Fruit fly (Drosophila melanogaster): ENCODE data around the gene CG31274.

CG31274 gene

DNA sequence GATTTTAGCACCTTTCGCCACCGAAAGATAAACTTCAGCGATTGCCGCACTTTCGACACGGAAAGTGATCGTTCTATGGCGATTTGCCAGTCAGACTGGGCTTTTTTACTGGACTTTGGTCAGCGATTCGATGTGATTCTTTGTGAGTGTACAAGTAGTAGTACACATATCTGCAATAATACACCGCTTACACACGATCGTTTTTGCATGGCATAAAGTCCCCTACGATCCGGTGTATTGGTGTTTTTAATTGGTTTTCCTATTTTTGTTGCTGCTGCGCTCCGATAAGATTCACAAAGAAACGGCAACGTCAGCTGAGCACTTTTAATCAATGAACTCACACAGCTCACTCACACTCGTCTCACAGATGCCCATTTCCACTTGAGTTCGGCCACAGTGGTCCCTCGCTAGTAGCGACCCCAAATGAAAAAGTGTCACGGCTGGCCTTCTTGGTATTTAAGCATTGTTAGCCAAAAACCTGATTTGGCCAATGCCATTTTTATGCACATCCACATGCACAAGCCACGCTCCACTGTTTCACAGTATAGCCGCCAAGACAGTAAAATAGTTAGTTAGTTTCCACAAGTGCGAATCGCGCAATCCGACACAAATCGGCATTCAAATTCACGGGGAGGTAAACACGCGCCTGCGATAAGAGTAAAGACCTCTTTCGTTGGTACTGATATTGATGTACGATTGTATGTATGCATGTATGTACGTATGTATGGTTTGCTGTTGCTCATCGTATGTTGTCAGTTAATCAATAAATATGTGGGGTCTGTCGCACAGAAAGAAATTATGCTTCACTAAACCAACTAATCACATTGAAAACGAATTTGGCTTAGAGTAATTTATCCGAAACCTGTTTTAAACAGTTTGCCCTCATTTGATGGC lies 6.4 kb upstream of the CG31274 start (continued):
- peak; percentile 89 for TF ChIP-seq Myb (GFP tag; optimal IDR thresholded peaks at IDR 0.05)
- peak; percentile 93 for TF ChIP-seq bowl (GFP tag; IDR thresholded peaks at IDR 0.05)
- peak; percentile 52 for TF ChIP-seq YL-1 (GFP tag; optimal IDR thresholded peaks at IDR 0.05)
- peak; percentile 95 for TF ChIP-seq ken (GFP tag; IDR thresholded peaks at IDR 0.05)
- TF ChIP-seq pfk (GFP tag; optimal IDR thresholded peaks at IDR 0.05) = peak; percentile 37
- peak; percentile 81 for TF ChIP-seq dm (GFP tag; optimal IDR thresholded peaks at IDR 0.05)
- peak; percentile 99 for TF ChIP-seq sug (tag; optimal IDR thresholded peaks at IDR 0.05)
- no peak for TF ChIP-seq tna (GFP tag; IDR thresholded peaks at IDR 0.05; ENCODE audit: partially characterized antibody)
- peak; percentile 91 for TF ChIP-seq klu (GFP tag; IDR thresholded peaks at IDR 0.05)
- TF ChIP-seq CG2712 (tag; optimal IDR thresholded peaks at IDR 0.05) = peak; percentile 78
- TF ChIP-seq HmgD (GFP tag; optimal IDR thresholded peaks at IDR 0.05) = peak; percentile 88
- TF ChIP-seq CG13296 (GFP tag; optimal IDR thresholded peaks at IDR 0.05) = peak; percentile 95
- TF ChIP-seq z (GFP tag; IDR thresholded peaks at IDR 0.05) = peak; percentile 88
- TF ChIP-seq pros (GFP tag; optimal IDR thresholded peaks at IDR 0.05) = no peak
- TF ChIP-seq CG7928 (GFP tag; optimal IDR thresholded peaks at IDR 0.05) = peak; percentile 69
- TF ChIP-seq sim (GFP tag; IDR thresholded peaks at IDR 0.05) = peak; percentile 70
- peak; percentile 41 for TF ChIP-seq CG3407 (GFP tag; optimal IDR thresholded peaks at IDR 0.05)
- TF ChIP-seq CG6791 (GFP tag; IDR thresholded peaks at IDR 0.05; ENCODE audit: partially characterized antibody) = 0 out of 3 replicates have a peak, but pooled peaks have one; percentile 34
- peak; percentile 86 for TF ChIP-seq CG8924 (tag; optimal IDR thresholded peaks at IDR 0.05)
- peak; percentile 96 for TF ChIP-seq CG7839 (tag; optimal IDR thresholded peaks at IDR 0.05)
- peak; percentile 97 for TF ChIP-seq Hmr (GFP tag; optimal IDR thresholded peaks at IDR 0.05)
- TF ChIP-seq en (GFP tag; optimal IDR thresholded peaks at IDR 0.05) = peak; percentile 81
- TF ChIP-seq peb (GFP tag; IDR thresholded peaks at IDR 0.05) = peak; percentile 84
- TF ChIP-seq tup (GFP tag; optimal IDR thresholded peaks at IDR 0.05) = peak; percentile 88
- peak; percentile 30 for TF ChIP-seq TFAM (GFP tag; optimal IDR thresholded peaks at IDR 0.05)
- TF ChIP-seq CG6683 (GFP tag; optimal IDR thresholded peaks at IDR 0.05) = peak; percentile 91
- peak; percentile 97 for TF ChIP-seq Drgx (GFP tag; IDR thresholded peaks at IDR 0.05)
- TF ChIP-seq vvl (GFP tag; IDR thresholded peaks at IDR 0.05) = peak; percentile 97
- peak; percentile 68 for TF ChIP-seq nerfin-1 (tag; optimal IDR thresholded peaks at IDR 0.05)
- TF ChIP-seq CG30020 (tag; optimal IDR thresholded peaks at IDR 0.05) = peak; percentile 35
- TF ChIP-seq Sry-δ (GFP tag; optimal IDR thresholded peaks at IDR 0.05) = peak; percentile 56
- no peak for TF ChIP-seq pan (optimal IDR thresholded peaks at IDR 0.05)
- peak in 1 of 2 experiments; percentile 96 for TF ChIP-seq pan (GFP tag; optimal IDR thresholded peaks at IDR 0.05 in 1 of 2, IDR thresholded peaks at IDR 0.05 in 1 of 2)
- TF ChIP-seq CG4820 (GFP tag; optimal IDR thresholded peaks at IDR 0.05) = peak; percentile 70
- TF ChIP-seq CG9215 (GFP tag; IDR thresholded peaks at IDR 0.05) = peak; percentile 96
- TF ChIP-seq al (GFP tag; IDR thresholded peaks at IDR 0.05) = peak; percentile 97
- peak; percentile 96 for TF ChIP-seq CG9817 (tag; optimal IDR thresholded peaks at IDR 0.05)
- TF ChIP-seq caup (GFP tag; optimal IDR thresholded peaks at IDR 0.05; ENCODE audit: severe bottlenecking) = peak; percentile 95
- peak; percentile 91 for TF ChIP-seq CG16815 (GFP tag; optimal IDR thresholded peaks at IDR 0.05)
- peak; percentile 20; the same call in 1 of the 2 replicates for TF ChIP-seq CG13287 (GFP tag; IDR thresholded peaks at IDR 0.05; ENCODE audit: partially characterized antibody)
- peak; percentile 85 for TF ChIP-seq Nf-YA (GFP tag; IDR thresholded peaks at IDR 0.05)
- peak; percentile 91 for TF ChIP-seq CG6689 (GFP tag; IDR thresholded peaks at IDR 0.05)
- TF ChIP-seq Oaz (GFP tag; IDR thresholded peaks at IDR 0.05) = peak; percentile 95
- peak; percentile 21 for TF ChIP-seq trem (tag; optimal IDR thresholded peaks at IDR 0.05)
- TF ChIP-seq h (optimal IDR thresholded peaks at IDR 0.05) = no peak
- TF ChIP-seq CG18599 (GFP tag; optimal IDR thresholded peaks at IDR 0.05) = peak; percentile 98
- TF ChIP-seq CG16779 (GFP tag; IDR thresholded peaks at IDR 0.05) = peak; percentile 97
- TF ChIP-seq CG6854 (GFP tag; optimal IDR thresholded peaks at IDR 0.05) = peak; percentile 84
- peak; percentile 65 for TF ChIP-seq fd96Cb (tag; optimal IDR thresholded peaks at IDR 0.05)
